Fruit fly (Drosophila melanogaster) whole organism, embryonic: Measurements from ENCODE around the gene CG14258.

ENCODE experiments used
- CG10543 ChIP-seq: fragments of 200-800 bp; sonication (Bioruptor generic); optimal IDR thresholded peaks from 3 replicates; lab custom pipeline; 2017; ENCODE audit warnings: missing biosample characterization, mild to moderate bottlenecking, missing genetic modification characterization, moderate library complexity
- CG12769 ChIP-seq: fragments of 200-800 bp; sonication (Bioruptor generic); optimal IDR thresholded peaks from 2 replicates; lab custom pipeline; 2019; ENCODE audit warnings: missing biosample characterization, mild to moderate bottlenecking, missing genetic modification characterization, moderate library complexity
- CG14860 ChIP-seq: fragments of 200-800 bp; sonication (Bioruptor generic); IDR thresholded peaks from 3 replicates; pipeline ENCODE4 v1.3.6; 2022; ENCODE audit warnings: missing biosample characterization, missing genetic modification characterization; ENCODE audit not compliant: partially characterized antibody
- CG9437 ChIP-seq: fragments of 200-800 bp; sonication (Bioruptor generic); optimal IDR thresholded peaks from 2 replicates; lab custom pipeline; 2018; ENCODE audit warnings: missing biosample characterization, mild to moderate bottlenecking, missing genetic modification characterization
- Fer3 ChIP-seq: fragments of 200-800 bp; sonication (Bioruptor generic); optimal IDR thresholded peaks from 2 replicates; lab custom pipeline; 2018; ENCODE audit warnings: missing biosample characterization, mild to moderate bottlenecking, missing genetic modification characterization, moderate library complexity
- GATAe ChIP-seq: fragments of 200-800 bp; sonication (Bioruptor generic); conservative IDR thresholded peaks from 2 replicates; pipeline ENCODE4 v1.3.6; 2022; ENCODE audit warnings: missing biosample characterization, missing genetic modification characterization
- Hr39 ChIP-seq: fragments of >200 bp; optimal IDR thresholded peaks from 2 replicates; lab custom pipeline; 2017
- chif ChIP-seq, 2 experiments: fragments of 200-800 bp; sonication (Bioruptor generic); optimal IDR thresholded peaks; 3 replicates each; lab custom pipeline; 2016; ENCODE audit warnings: missing biosample characterization in 2 of 2, missing genetic modification characterization in 2 of 2
- gcm ChIP-seq: fragments of 200-800 bp; sonication (Bioruptor generic); optimal IDR thresholded peaks from 2 replicates; lab custom pipeline; 2019; ENCODE audit warnings: missing biosample characterization, mild to moderate bottlenecking, missing genetic modification characterization, moderate library complexity
- h ChIP-seq: fragments of >200 bp; optimal IDR thresholded peaks from 2 replicates; lab custom pipeline; 2017

DNA sequence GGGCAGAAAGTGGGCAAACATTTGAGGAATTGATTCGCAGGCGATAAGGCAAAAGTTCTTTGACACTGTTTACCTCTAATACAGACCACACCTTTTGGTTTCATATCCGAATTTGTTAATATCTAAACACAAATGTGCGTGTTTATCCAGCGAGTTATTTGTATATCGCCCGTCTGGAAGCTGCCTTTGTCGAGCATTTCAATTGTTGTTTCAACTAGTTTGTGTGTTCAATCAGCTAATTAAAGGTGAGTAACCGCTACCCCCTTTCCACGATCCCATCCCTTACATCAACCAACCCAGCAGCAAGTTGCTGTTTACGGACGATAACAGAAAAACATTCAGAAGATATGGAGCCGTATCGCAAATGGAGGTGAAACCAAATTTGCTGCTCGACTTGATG, 38.5 kb downstream of the CG14258 start:
- TF ChIP-seq chif (GFP tag; optimal IDR thresholded peaks at IDR 0.05; lab: Kevin White, UChicago) (no peak), CG14860 (GFP tag; lab: Robert Waterston, UW) (no peak), CG9437 (no peak), CG12769 (tag; lab: Kevin White, UChicago) (peak; percentile 89), CG10543 (peak; percentile 57), gcm (GFP tag; lab: Kevin White, UChicago) (no peak), GATAe (GFP tag; lab: Robert Waterston, UW) (no peak), h (lab: Kevin White, UChicago) (no peak), Fer3 (tag; lab: Kevin White, UChicago) (peak; percentile 47), Hr39 (no peak)
